Worm (Caenorhabditis elegans): ENCODE results near the gene H28G03.3.

ce11 chrX:5210524-5210923 lies 15.6 kb downstream of the H28G03.3 start:
- TF ChIP-seq egl-27 (tag; optimal IDR thresholded peaks at IDR 0.05) (no peak), mxl-2 (GFP tag; conservative IDR thresholded peaks at IDR 0.05) (no peak), nhr-11 (tag; optimal IDR thresholded peaks at IDR 0.05) (no peak), lin-13 (GFP tag; optimal IDR thresholded peaks at IDR 0.05) (no peak), ceh-82 (tag; optimal IDR thresholded peaks at IDR 0.05) (no peak)

All from whole organism, L4 larva.